Worm (Caenorhabditis elegans): Measurements from ENCODE around the gene rbm-39.

- TF ChIP-seq klf-2 (GFP tag; conservative IDR thresholded peaks at IDR 0.05) (no peak), flt-1 (GFP tag; IDR thresholded peaks at IDR 0.05) (no peak), T22C8.4 (GFP tag; IDR thresholded peaks at IDR 0.05) (no peak), cog-1 (tag; optimal IDR thresholded peaks at IDR 0.05) (no peak), ztf-29 (GFP tag; IDR thresholded peaks at IDR 0.05) (no peak), ztf-23 (GFP tag; IDR thresholded peaks at IDR 0.05) (no peak), tab-1 (GFP tag; IDR thresholded peaks at IDR 0.05) (no peak), med-1 (GFP tag; optimal IDR thresholded peaks at IDR 0.05; ENCODE audit: insufficient read depth) (no peak)
These were observed 17.5 kb downstream of the rbm-39 start, which contains the start of gene abhd-14 for ce11 chrIV:1029939-1030338.

Data from whole organism, midembryonic.